Worm (Caenorhabditis elegans): ENCODE measurements around the gene gldi-4.

Gene gldi-4

DNA sequence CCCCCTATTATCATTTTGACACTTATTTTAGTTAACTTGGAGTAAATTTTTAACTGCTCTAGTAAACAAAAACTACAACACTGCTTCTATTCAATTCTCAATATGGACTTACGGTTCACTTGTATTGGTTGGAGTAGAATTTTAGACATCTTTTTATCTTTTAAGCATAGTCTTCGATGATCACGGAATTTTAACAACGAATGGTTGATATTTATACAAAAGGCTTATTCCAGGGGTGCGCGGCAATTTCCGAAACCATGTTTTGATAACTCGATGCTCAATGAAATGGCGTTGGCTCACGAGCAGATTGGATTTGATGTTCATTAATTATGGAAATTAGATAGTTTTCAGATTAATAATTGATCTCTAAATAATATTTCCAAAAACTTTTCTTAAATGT is 26.0 kb downstream of the gldi-4 start:
- TF ChIP-seq nhr-67 (tag; optimal IDR thresholded peaks at IDR 0.05), result no peak
- no peak for TF ChIP-seq pqm-1 (tag; optimal IDR thresholded peaks at IDR 0.05)
- no peak for TF ChIP-seq lsy-12 (tag; optimal IDR thresholded peaks at IDR 0.05)
- TF ChIP-seq jun-1 (tag; optimal IDR thresholded peaks at IDR 0.05), result no peak
- no peak for TF ChIP-seq ceh-9 (tag; optimal IDR thresholded peaks at IDR 0.05)
- no peak for TF ChIP-seq zag-1 (tag; optimal IDR thresholded peaks at IDR 0.05)
- TF ChIP-seq pha-4 (tag; optimal IDR thresholded peaks at IDR 0.05), result no peak
- TF ChIP-seq nhr-23 (tag; optimal IDR thresholded peaks at IDR 0.05), result no peak

ce11 chrIV:7044552-7045139 is 27.2 kb downstream of the gldi-4 start, which contains the start of gene tin-9.1:
Gene tin-9.1, minus strand, starts transcription at chrIV:7044602.
- TF ChIP-seq nhr-11 (tag; optimal IDR thresholded peaks at IDR 0.05) (no peak), ztf-4 (tag; optimal IDR thresholded peaks at IDR 0.05) (no peak), ama-1 (optimal IDR thresholded peaks at IDR 0.05) (no peak), nhr-23 (tag; optimal IDR thresholded peaks at IDR 0.05) (peak; percentile 80), nhr-12 (tag; optimal IDR thresholded peaks at IDR 0.05) (no peak), ceh-16 (tag; optimal IDR thresholded peaks at IDR 0.05) (no peak), zag-1 (tag; optimal IDR thresholded peaks at IDR 0.05) (no peak), eor-1 (tag; optimal IDR thresholded peaks at IDR 0.05) (no peak), elt-3 (tag; optimal IDR thresholded peaks at IDR 0.05) (no peak), nhr-237 (tag; optimal IDR thresholded peaks at IDR 0.05) (no peak), ZK546.5 (tag; optimal IDR thresholded peaks at IDR 0.05) (no peak), pha-4 (tag; optimal IDR thresholded peaks at IDR 0.05) (peak; percentile 89), fkh-10 (GFP tag; optimal IDR thresholded peaks at IDR 0.05) (no peak), egl-27 (tag; optimal IDR thresholded peaks at IDR 0.05) (no peak), R02D3.7 (tag; optimal IDR thresholded peaks at IDR 0.05) (peak; percentile 2), fkh-2 (tag; optimal IDR thresholded peaks at IDR 0.05) (no peak), nhr-43 (tag; optimal IDR thresholded peaks at IDR 0.05; ENCODE audit: poor library complexity, severe bottlenecking) (peak; percentile 35), lin-39 (tag; optimal IDR thresholded peaks at IDR 0.05) (no peak), mdl-1 (tag; optimal IDR thresholded peaks at IDR 0.05) (no peak), skn-1 (tag; optimal IDR thresholded peaks at IDR 0.05) (no peak), mml-1 (tag; optimal IDR thresholded peaks at IDR 0.05) (no peak), ztf-11 (tag; optimal IDR thresholded peaks at IDR 0.05) (no peak), snpc-4 (tag; optimal IDR thresholded peaks at IDR 0.05) (peak; percentile 88), sea-2 (GFP tag; optimal IDR thresholded peaks at IDR 0.05) (no peak), nfya-1 (tag; optimal IDR thresholded peaks at IDR 0.05; ENCODE audit: insufficient read depth) (peak; percentile 84), nhr-28 (tag; optimal IDR thresholded peaks at IDR 0.05) (no peak), ceh-9 (tag; optimal IDR thresholded peaks at IDR 0.05) (no peak), elt-2 (tag; optimal IDR thresholded peaks at IDR 0.05) (peak; percentile 34), tbx-2 (tag; optimal IDR thresholded peaks at IDR 0.05) (peak; percentile 35), daf-12 (tag; optimal IDR thresholded peaks at IDR 0.05) (no peak), jun-1 (tag; optimal IDR thresholded peaks at IDR 0.05) (peak; percentile 47), unc-62 (GFP tag; optimal IDR thresholded peaks at IDR 0.05) (no peak), ceh-28 (tag; optimal IDR thresholded peaks at IDR 0.05) (peak; percentile 35), nhr-76 (tag; optimal IDR thresholded peaks at IDR 0.05) (no peak), pqm-1 (tag; optimal IDR thresholded peaks at IDR 0.05) (peak; percentile 11), aly-2 (tag; optimal IDR thresholded peaks at IDR 0.05) (no peak), unc-39 (tag; optimal IDR thresholded peaks at IDR 0.05) (no peak), nhr-67 (tag; optimal IDR thresholded peaks at IDR 0.05) (no peak), nhr-25 (tag; optimal IDR thresholded peaks at IDR 0.05) (peak; percentile 55), lsy-12 (tag; optimal IDR thresholded peaks at IDR 0.05) (no peak), lin-15B (tag; optimal IDR thresholded peaks at IDR 0.05) (peak; percentile 76), hmg-11 (tag; optimal IDR thresholded peaks at IDR 0.05) (peak; percentile 40), egl-5 (tag; optimal IDR thresholded peaks at IDR 0.05) (no peak), ceh-82 (tag; optimal IDR thresholded peaks at IDR 0.05) (no peak), fos-1 (tag; optimal IDR thresholded peaks at IDR 0.05) (no peak), nhr-77 (tag; optimal IDR thresholded peaks at IDR 0.05) (no peak), elt-1 (tag; optimal IDR thresholded peaks at IDR 0.05) (peak; percentile 19)
